Fruit fly (Drosophila melanogaster): ENCODE results near the gene mRF1.

mRF1 gene

DNA sequence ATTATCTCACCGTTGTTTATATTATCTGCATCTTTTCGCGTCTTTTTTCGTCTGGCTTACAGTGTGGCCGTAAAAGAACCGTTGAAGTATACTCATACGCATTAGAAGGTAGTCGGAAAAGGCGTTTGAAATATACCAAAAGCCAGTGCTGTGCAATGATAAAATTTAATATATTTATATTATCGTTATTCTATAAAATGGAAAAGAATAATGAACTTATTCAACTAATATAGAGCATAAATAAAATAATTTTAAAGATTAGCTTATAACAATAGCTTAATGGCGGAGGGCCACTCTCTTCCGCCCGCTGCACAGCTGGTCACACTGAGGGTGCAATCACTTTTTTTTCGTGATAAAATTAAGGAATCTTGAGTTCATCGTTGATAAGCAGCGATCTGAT, 27.9 kb upstream of the mRF1 start, which contains the start of the genes CG16974 and Edem2:
CG16974 (minus strand) TSS at position 86 of the 400 bp plus-strand sequence.
Edem2 (plus strand) TSS at position 308 of the 400 bp plus-strand sequence.
- no peak for TF ChIP-seq Dfd (GFP tag; optimal IDR thresholded peaks at IDR 0.05)
- TF ChIP-seq dl (GFP tag; optimal IDR thresholded peaks at IDR 0.05; ENCODE audit: insufficient read depth in 1 of 2, partially characterized antibody in 2 of 2) = no peak
- TF ChIP-seq CrebA (GFP tag; optimal IDR thresholded peaks at IDR 0.05; ENCODE audit: borderline replicate concordance) = no peak
- TF ChIP-seq Rel (GFP tag; optimal IDR thresholded peaks at IDR 0.05) = no peak
- peak; percentile 72 for TF ChIP-seq Rel (tag; optimal IDR thresholded peaks at IDR 0.05)
- no peak for TF ChIP-seq Hr78 (GFP tag; optimal IDR thresholded peaks at IDR 0.05)
- TF ChIP-seq lola (GFP tag; optimal IDR thresholded peaks at IDR 0.05) = no peak
- TF ChIP-seq psq (GFP tag; optimal IDR thresholded peaks at IDR 0.05) = peak; percentile 76
- no peak for TF ChIP-seq Abd-B (GFP tag; optimal IDR thresholded peaks at IDR 0.05)
- TF ChIP-seq GATAd (GFP tag; optimal IDR thresholded peaks at IDR 0.05) = peak; percentile 41
- TF ChIP-seq foxo (GFP tag; optimal IDR thresholded peaks at IDR 0.05) = peak in 1 of 2 experiments; percentile 88
- TF ChIP-seq usp (GFP tag; optimal IDR thresholded peaks at IDR 0.05) = no peak
- no peak for TF ChIP-seq Vsx2 (GFP tag; optimal IDR thresholded peaks at IDR 0.05; ENCODE audit: partially characterized antibody)
- TF ChIP-seq tai (GFP tag; optimal IDR thresholded peaks at IDR 0.05) = no peak
- peak; percentile 58 for TF ChIP-seq CG9705 (GFP tag; optimal IDR thresholded peaks at IDR 0.05)
- TF ChIP-seq Jra (GFP tag; optimal IDR thresholded peaks at IDR 0.05) = no peak
- no peak for TF ChIP-seq h (GFP tag; optimal IDR thresholded peaks at IDR 0.05)
- TF ChIP-seq woc (GFP tag; optimal IDR thresholded peaks at IDR 0.05) = no peak
- TF ChIP-seq Hr83 (GFP tag; optimal IDR thresholded peaks at IDR 0.05; ENCODE audit: poor library complexity, severe bottlenecking) = peak; percentile 49
- TF ChIP-seq Sp1 (GFP tag; optimal IDR thresholded peaks at IDR 0.05) = no peak
- TF ChIP-seq sv (GFP tag; optimal IDR thresholded peaks at IDR 0.05) = peak; percentile 63
- TF ChIP-seq fru (GFP tag; optimal IDR thresholded peaks at IDR 0.05) = no peak
- no peak for TF ChIP-seq jim (GFP tag; optimal IDR thresholded peaks at IDR 0.05)
- no peak for TF ChIP-seq brk (GFP tag; optimal IDR thresholded peaks at IDR 0.05)
- TF ChIP-seq ey (GFP tag; optimal IDR thresholded peaks at IDR 0.05) = peak; percentile 63

DNA sequence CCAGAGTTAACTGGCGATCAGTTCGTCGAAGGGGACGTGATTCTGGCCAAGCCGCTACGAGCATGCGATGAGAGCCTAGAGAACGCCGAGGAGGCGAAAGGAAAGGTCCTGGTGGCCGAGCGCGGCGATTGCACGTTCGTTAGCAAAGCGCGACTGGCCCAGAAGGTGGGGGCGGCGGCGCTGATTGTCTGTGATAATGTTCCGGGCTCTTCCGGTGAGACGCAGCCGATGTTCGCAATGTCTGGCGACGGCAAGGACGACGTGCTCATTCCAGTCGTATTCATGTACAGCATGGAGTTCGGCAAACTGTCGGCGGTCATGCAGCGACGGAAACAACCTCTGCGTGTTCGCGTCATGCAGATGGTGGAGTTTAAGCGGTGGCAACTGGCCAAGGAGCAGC, 24.0 kb upstream of the mRF1 start:
- TF ChIP-seq sv (GFP tag; optimal IDR thresholded peaks at IDR 0.05) (no peak), Hr78 (GFP tag; optimal IDR thresholded peaks at IDR 0.05) (no peak), Hr83 (GFP tag; optimal IDR thresholded peaks at IDR 0.05; ENCODE audit: poor library complexity, severe bottlenecking) (no peak), jim (GFP tag; optimal IDR thresholded peaks at IDR 0.05) (no peak), woc (GFP tag; optimal IDR thresholded peaks at IDR 0.05) (no peak), usp (GFP tag; optimal IDR thresholded peaks at IDR 0.05) (no peak), brk (GFP tag; optimal IDR thresholded peaks at IDR 0.05) (no peak), foxo (GFP tag; optimal IDR thresholded peaks at IDR 0.05) (no peak), Dfd (GFP tag; optimal IDR thresholded peaks at IDR 0.05) (no peak), GATAd (GFP tag; optimal IDR thresholded peaks at IDR 0.05) (no peak), Jra (GFP tag; optimal IDR thresholded peaks at IDR 0.05) (no peak), N (GFP tag; optimal IDR thresholded peaks at IDR 0.05) (no peak), Mio (GFP tag; optimal IDR thresholded peaks at IDR 0.05) (no peak), rgr (GFP tag; optimal IDR thresholded peaks at IDR 0.05) (no peak), CG32264 (GFP tag; optimal IDR thresholded peaks at IDR 0.05) (no peak), Dif (GFP tag; optimal IDR thresholded peaks at IDR 0.05; ENCODE audit: partially characterized antibody) (no peak), dl (GFP tag; optimal IDR thresholded peaks at IDR 0.05; ENCODE audit: insufficient read depth in 1 of 2, partially characterized antibody in 2 of 2) (no peak), ey (GFP tag; optimal IDR thresholded peaks at IDR 0.05) (no peak)

DNA sequence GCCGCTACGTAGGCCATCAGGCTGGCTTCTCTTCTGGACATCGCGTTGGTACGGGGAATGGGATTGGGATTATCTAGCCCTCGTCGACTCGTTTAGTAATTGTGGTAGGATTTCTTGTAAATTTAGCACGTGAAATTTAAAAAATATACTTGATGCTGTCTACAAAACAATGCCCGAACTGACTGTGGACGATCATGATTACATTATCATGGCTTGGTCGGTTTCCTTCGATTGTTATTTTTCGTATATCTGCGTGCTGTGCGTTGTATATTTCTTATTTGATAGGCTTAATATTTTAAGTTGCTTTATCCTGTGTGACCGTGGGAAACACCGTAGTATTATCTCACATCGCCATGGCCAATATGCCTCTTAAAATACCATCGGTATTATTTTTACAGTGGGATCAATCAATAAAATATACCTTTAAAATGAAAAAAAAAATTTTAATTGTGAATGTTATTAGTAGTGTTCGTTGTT, 16.8 kb upstream of the mRF1 start, which contains the start of gene CG16972:
CG16972 (minus strand) TSS at position 336 of the 477 bp plus-strand sequence.
- no peak for TF ChIP-seq Rel (GFP tag; optimal IDR thresholded peaks at IDR 0.05)
- peak; percentile 76 for TF ChIP-seq Rel (tag; optimal IDR thresholded peaks at IDR 0.05)
- no peak for TF ChIP-seq brk (GFP tag; optimal IDR thresholded peaks at IDR 0.05)
- TF ChIP-seq sv (GFP tag; optimal IDR thresholded peaks at IDR 0.05) = no peak
- TF ChIP-seq ey (GFP tag; optimal IDR thresholded peaks at IDR 0.05) = no peak
- TF ChIP-seq Dif (GFP tag; optimal IDR thresholded peaks at IDR 0.05; ENCODE audit: partially characterized antibody) = no peak

DNA sequence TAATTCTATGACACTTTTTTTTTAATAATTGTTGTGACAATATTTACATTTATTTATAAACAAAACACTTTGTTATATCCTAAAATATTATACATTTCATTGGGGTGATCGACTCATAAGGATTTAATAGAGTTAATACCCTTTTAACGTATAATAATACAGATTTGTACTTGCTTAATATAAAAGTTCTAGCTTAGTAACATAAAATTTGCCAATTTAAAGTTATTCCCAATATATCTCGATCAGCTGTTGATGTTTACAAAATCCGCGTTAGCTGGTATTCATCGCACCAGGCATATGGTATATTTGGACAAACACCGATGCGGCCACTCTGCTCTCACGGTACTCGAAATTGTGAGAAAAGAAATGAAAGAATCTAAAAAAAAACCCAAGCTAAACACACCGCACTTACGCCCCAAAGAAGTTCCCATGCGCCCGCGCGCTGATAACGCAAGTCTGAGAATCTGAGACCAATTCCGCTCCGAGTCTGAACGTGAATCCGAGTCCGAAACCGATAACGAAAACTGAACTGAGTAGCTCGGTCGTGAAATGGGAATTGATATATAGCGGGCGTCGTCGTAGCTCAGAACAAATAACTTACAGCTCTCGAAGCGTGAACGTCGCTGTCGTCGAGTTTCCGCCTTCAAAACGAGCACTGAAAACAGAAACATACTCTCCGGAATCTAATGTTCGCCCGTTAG, 16.2 kb upstream of the mRF1 start, which contains the start of gene Pect:
Pect (plus strand) TSS at position 326 of the 701 bp plus-strand sequence.
- TF ChIP-seq ey (GFP tag; optimal IDR thresholded peaks at IDR 0.05) = no peak
- TF ChIP-seq dsf (GFP tag; optimal IDR thresholded peaks at IDR 0.05; ENCODE audit: borderline replicate concordance) = no peak
- TF ChIP-seq dl (GFP tag; optimal IDR thresholded peaks at IDR 0.05; ENCODE audit: insufficient read depth in 1 of 2, partially characterized antibody in 2 of 2) = peak in 1 of 2 experiments; percentile 17
- TF ChIP-seq Hr83 (GFP tag; optimal IDR thresholded peaks at IDR 0.05; ENCODE audit: poor library complexity, severe bottlenecking) = no peak
- no peak for TF ChIP-seq tai (GFP tag; optimal IDR thresholded peaks at IDR 0.05)
- TF ChIP-seq Hr78 (GFP tag; optimal IDR thresholded peaks at IDR 0.05) = no peak
- TF ChIP-seq Myc (optimal IDR thresholded peaks at IDR 0.05) = no peak
- no peak for TF ChIP-seq pan (optimal IDR thresholded peaks at IDR 0.05)
- no peak for TF ChIP-seq CG9705 (GFP tag; optimal IDR thresholded peaks at IDR 0.05)
- no peak for TF ChIP-seq Abd-B (GFP tag; optimal IDR thresholded peaks at IDR 0.05)
- TF ChIP-seq sv (GFP tag; optimal IDR thresholded peaks at IDR 0.05) = no peak
- TF ChIP-seq lola (GFP tag; optimal IDR thresholded peaks at IDR 0.05) = no peak
- no peak for TF ChIP-seq dmrt93B (GFP tag; optimal IDR thresholded peaks at IDR 0.05)
- TF ChIP-seq psq (GFP tag; optimal IDR thresholded peaks at IDR 0.05) = peak; percentile 43
- TF ChIP-seq Mio (GFP tag; optimal IDR thresholded peaks at IDR 0.05) = no peak
- peak; percentile 47 for TF ChIP-seq h (GFP tag; optimal IDR thresholded peaks at IDR 0.05)
- no peak for TF ChIP-seq fru (GFP tag; optimal IDR thresholded peaks at IDR 0.05)
- TF ChIP-seq CrebA (GFP tag; optimal IDR thresholded peaks at IDR 0.05; ENCODE audit: borderline replicate concordance) = no peak
- TF ChIP-seq Dfd (GFP tag; optimal IDR thresholded peaks at IDR 0.05) = no peak
- no peak for TF ChIP-seq jim (GFP tag; optimal IDR thresholded peaks at IDR 0.05)
- TF ChIP-seq Sp1 (GFP tag; optimal IDR thresholded peaks at IDR 0.05) = peak; percentile 30
- TF ChIP-seq usp (GFP tag; optimal IDR thresholded peaks at IDR 0.05) = no peak
- no peak for TF ChIP-seq OdsH (GFP tag; optimal IDR thresholded peaks at IDR 0.05)
- TF ChIP-seq CG32264 (GFP tag; optimal IDR thresholded peaks at IDR 0.05) = no peak
- no peak for TF ChIP-seq HLH106 (tag; optimal IDR thresholded peaks at IDR 0.05)
- no peak for TF ChIP-seq foxo (GFP tag; optimal IDR thresholded peaks at IDR 0.05)
- TF ChIP-seq Hnf4 (GFP tag; optimal IDR thresholded peaks at IDR 0.05) = no peak
- no peak for TF ChIP-seq GATAd (GFP tag; optimal IDR thresholded peaks at IDR 0.05)
